Fruit fly (Drosophila melanogaster) whole organism, embryonic: Measurements from ENCODE around the gene Tlk.

Source experiments
- CG10209 ChIP-seq: fragments of 200-800 bp; sonication (Bioruptor generic); optimal IDR thresholded peaks from 3 replicates; lab custom pipeline; 2017; ENCODE audit warnings: missing biosample characterization, mild to moderate bottlenecking, missing genetic modification characterization, missing genetic modification reagents
- CG1024 ChIP-seq: fragments of 200-800 bp; sonication (Bioruptor generic); IDR thresholded peaks from 2 replicates; pipeline ENCODE4 v1.3.6; 2022; ENCODE audit warnings: missing biosample characterization, missing genetic modification characterization
- CG10274 ChIP-seq: fragments of 200-800 bp; sonication (Bioruptor generic); optimal IDR thresholded peaks from 3 replicates; lab custom pipeline; 2017; ENCODE audit warnings: missing biosample characterization, mild to moderate bottlenecking, missing genetic modification characterization
- CG11398 ChIP-seq: fragments of 200-800 bp; sonication (Bioruptor generic); optimal IDR thresholded peaks from 2 replicates; lab custom pipeline; 2016; ENCODE audit warnings: missing biosample characterization, missing genetic modification characterization
- CG12659 ChIP-seq: fragments of 200-800 bp; sonication (Bioruptor generic); optimal IDR thresholded peaks from 3 replicates; lab custom pipeline; 2017; ENCODE audit warnings: mild to moderate bottlenecking, missing biosample characterization, missing genetic modification reagents, missing genetic modification characterization
- CG13894 ChIP-seq: fragments of 200-800 bp; sonication (Bioruptor generic); optimal IDR thresholded peaks from 3 replicates; lab custom pipeline; 2018; ENCODE audit warnings: missing biosample characterization, mild to moderate bottlenecking, missing genetic modification characterization, moderate library complexity
- CG18764 ChIP-seq: fragments of 200-800 bp; sonication (Bioruptor generic); optimal IDR thresholded peaks from 3 replicates; lab custom pipeline; 2016; ENCODE audit warnings: missing biosample characterization, missing genetic modification characterization
- CG2129 ChIP-seq: fragments of 200-800 bp; sonication (Bioruptor generic); IDR thresholded peaks from 2 replicates; pipeline ENCODE4 v1.3.6; 2022; ENCODE audit warnings: missing biosample characterization, missing genetic modification characterization; ENCODE audit not compliant: partially characterized antibody
- CG2202 ChIP-seq: fragments of 200-800 bp; sonication (Bioruptor generic); optimal IDR thresholded peaks from 2 replicates; lab custom pipeline; 2018; ENCODE audit warnings: missing biosample characterization, mild to moderate bottlenecking, missing genetic modification characterization
- CG30020 ChIP-seq: fragments of 200-800 bp; optimal IDR thresholded peaks from 2 replicates; lab custom pipeline; 2019; ENCODE audit warnings: missing biosample characterization, mild to moderate bottlenecking, missing genetic modification characterization, moderate library complexity
- CG31224 ChIP-seq: fragments of 200-800 bp; sonication (Bioruptor generic); IDR thresholded peaks from 2 replicates; pipeline ENCODE4 v1.3.6; 2022; ENCODE audit warnings: missing biosample characterization, missing genetic modification characterization
- CG31388 ChIP-seq: fragments of 200-800 bp; sonication (Bioruptor generic); optimal IDR thresholded peaks from 2 replicates; lab custom pipeline; 2016; ENCODE audit warnings: missing biosample characterization, missing genetic modification characterization
- CG33213 ChIP-seq: fragments of 200-800 bp; sonication (Bioruptor generic); optimal IDR thresholded peaks from 3 replicates; lab custom pipeline; 2016; ENCODE audit warnings: missing biosample characterization, missing genetic modification characterization
- CG3838 ChIP-seq: fragments of 200-800 bp; sonication (Bioruptor generic); optimal IDR thresholded peaks from 3 replicates; lab custom pipeline; 2016; ENCODE audit warnings: missing biosample characterization, missing genetic modification characterization
- CG4820 ChIP-seq: fragments of 200-800 bp; sonication (Bioruptor generic); optimal IDR thresholded peaks from 3 replicates; lab custom pipeline; 2016; ENCODE audit warnings: missing biosample characterization, missing genetic modification characterization
- CG7987 ChIP-seq: fragments of 200-800 bp; sonication (Bioruptor generic); optimal IDR thresholded peaks from 2 replicates; lab custom pipeline; 2018; ENCODE audit warnings: missing biosample characterization, mild to moderate bottlenecking, missing genetic modification characterization, moderate library complexity
- CHES-1-like ChIP-seq: fragments of 200-800 bp; sonication (Bioruptor generic); optimal IDR thresholded peaks from 2 replicates; lab custom pipeline; 2016; ENCODE audit warnings: missing biosample characterization, missing genetic modification characterization
- CTCF ChIP-seq: fragments of 200-800 bp; sonication (Bioruptor generic); optimal IDR thresholded peaks from 2 replicates; lab custom pipeline; 2017; ENCODE audit warnings: missing biosample characterization, mild to moderate bottlenecking, missing genetic modification characterization, moderate library complexity
- D ChIP-seq, 2 experiments: fragments of 200-800 bp in 1 of 2; fragments of >200 bp in 1 of 2; sonication (Bioruptor generic) in 1 of 2; optimal IDR thresholded peaks; 2 replicates in 1 of 2; 3 replicates in 1 of 2; lab custom pipeline; 2017; ENCODE audit warnings: mild to moderate bottlenecking in 1 of 2, missing biosample characterization in 1 of 2, missing genetic modification characterization in 1 of 2, missing genetic modification reagents in 1 of 2
- Dll ChIP-seq: fragments of 200-800 bp; sonication (Bioruptor generic); IDR thresholded peaks from 4 replicates; pipeline ENCODE4 v1.3.6; 2022; ENCODE audit warnings: missing biosample characterization, missing genetic modification characterization; ENCODE audit not compliant: partially characterized antibody
- E2f1 ChIP-seq: fragments of 200-800 bp; sonication (Bioruptor generic); IDR thresholded peaks from 2 replicates; pipeline ENCODE4 v1.3.6; 2022; ENCODE audit warnings: missing biosample characterization, missing genetic modification characterization
- Gug ChIP-seq: fragments of 200-800 bp; sonication (Bioruptor generic); IDR thresholded peaks from 4 replicates; pipeline ENCODE4 v1.3.6; 2022; ENCODE audit warnings: missing biosample characterization, missing genetic modification characterization
- Hmx ChIP-seq: fragments of 200-800 bp; sonication (Bioruptor generic); optimal IDR thresholded peaks from 2 replicates; lab custom pipeline; 2016; ENCODE audit warnings: missing biosample characterization, missing genetic modification characterization
- Hr51 ChIP-seq, 2 experiments: fragments of 200-800 bp; sonication (Bioruptor generic); optimal IDR thresholded peaks; 2 replicates in 1 of 2; 3 replicates in 1 of 2; lab custom pipeline; 2016 to 2018; ENCODE audit warnings: missing biosample characterization in 2 of 2, missing genetic modification characterization in 2 of 2, mild to moderate bottlenecking in 1 of 2, moderate library complexity in 1 of 2
- Kr ChIP-seq: fragments of 200-800 bp; sonication (Bioruptor generic); optimal IDR thresholded peaks from 2 replicates; lab custom pipeline; 2017; ENCODE audit warnings: missing biosample characterization, mild to moderate bottlenecking, missing genetic modification characterization
- NC2β ChIP-seq: fragments of 200-800 bp; sonication (Bioruptor generic); optimal IDR thresholded peaks from 2 replicates; lab custom pipeline; 2016; ENCODE audit warnings: missing biosample characterization, missing genetic modification characterization
- Sry-β ChIP-seq: fragments of 200-800 bp; sonication (Bioruptor generic); optimal IDR thresholded peaks from 2 replicates; lab custom pipeline; 2018; ENCODE audit warnings: missing biosample characterization, mild to moderate bottlenecking, missing genetic modification characterization, moderate library complexity
- ac ChIP-seq: fragments of 200-800 bp; sonication (Bioruptor generic); optimal IDR thresholded peaks from 3 replicates; lab custom pipeline; 2017; ENCODE audit warnings: missing biosample characterization, mild to moderate bottlenecking, missing genetic modification characterization
- aop ChIP-seq: fragments of 200-800 bp; sonication (Bioruptor generic); IDR thresholded peaks from 2 replicates; pipeline ENCODE4 v1.3.6; 2022; ENCODE audit warnings: missing biosample characterization, missing genetic modification characterization
- ato ChIP-seq: fragments of 200-800 bp; sonication (Bioruptor generic); IDR thresholded peaks from 2 replicates; pipeline ENCODE4 v1.3.6; 2022; ENCODE audit warnings: missing biosample characterization, missing genetic modification characterization; ENCODE audit not compliant: partially characterized antibody
- bbx ChIP-seq: fragments of 200-800 bp; sonication (Bioruptor generic); IDR thresholded peaks from 2 replicates; pipeline ENCODE4 v1.3.6; 2022; ENCODE audit warnings: missing biosample characterization, missing genetic modification characterization; ENCODE audit not compliant: partially characterized antibody
- bowl ChIP-seq: fragments of 200-800 bp; sonication (Bioruptor generic); IDR thresholded peaks from 2 replicates; pipeline ENCODE4 v1.3.6; 2022; ENCODE audit warnings: missing biosample characterization, missing genetic modification characterization
- chif ChIP-seq, 2 experiments: fragments of 200-800 bp; sonication (Bioruptor generic); optimal IDR thresholded peaks; 3 replicates each; lab custom pipeline; 2016; ENCODE audit warnings: missing biosample characterization in 2 of 2, missing genetic modification characterization in 2 of 2
- corto ChIP-seq: fragments of 200-800 bp; sonication (Bioruptor generic); optimal IDR thresholded peaks from 2 replicates; lab custom pipeline; 2016; ENCODE audit warnings: missing biosample characterization, mild to moderate bottlenecking, missing genetic modification characterization, moderate library complexity
- danr ChIP-seq: fragments of 200-800 bp; sonication (Bioruptor generic); IDR thresholded peaks from 2 replicates; pipeline ENCODE4 v1.3.6; 2022; ENCODE audit warnings: missing biosample characterization, missing genetic modification characterization
- gcm2 ChIP-seq: fragments of 200-800 bp; sonication (Bioruptor generic); optimal IDR thresholded peaks from 2 replicates; lab custom pipeline; 2016; ENCODE audit warnings: missing biosample characterization, missing genetic modification characterization
- gsb ChIP-seq: fragments of 200-800 bp; sonication (Bioruptor generic); IDR thresholded peaks from 2 replicates; pipeline ENCODE4 v1.3.6; 2022; ENCODE audit warnings: missing biosample characterization, missing genetic modification characterization
- kay ChIP-seq: fragments of 200-800 bp; sonication (Bioruptor generic); optimal IDR thresholded peaks from 2 replicates; lab custom pipeline; 2016; ENCODE audit warnings: missing biosample characterization, missing genetic modification characterization
- lmd ChIP-seq: fragments of 200-800 bp; sonication (Bioruptor generic); IDR thresholded peaks from 2 replicates; pipeline ENCODE4 v1.3.6; 2022; ENCODE audit warnings: missing biosample characterization, missing genetic modification characterization
- lov ChIP-seq, 2 experiments: fragments of 200-800 bp in 1 of 2; fragments of >200 bp in 1 of 2; sonication (Bioruptor generic) in 1 of 2; IDR thresholded peaks in 1 of 2; optimal IDR thresholded peaks in 1 of 2; 2 replicates in 1 of 2; 3 replicates in 1 of 2; pipeline versions ENCODE4 v1.3.6 to Lab custom; 2017 to 2022; ENCODE audit warnings: missing biosample characterization in 1 of 2, missing genetic modification characterization in 1 of 2
- maf-S ChIP-seq: fragments of 200-800 bp; sonication (Bioruptor generic); optimal IDR thresholded peaks from 2 replicates; lab custom pipeline; 2016; ENCODE audit warnings: missing biosample characterization, missing genetic modification characterization
- nerfin-2 ChIP-seq: fragments of 200-800 bp; sonication (Bioruptor generic); IDR thresholded peaks from 2 replicates; pipeline ENCODE4 v1.3.6; 2022; ENCODE audit warnings: missing biosample characterization, missing genetic modification characterization; ENCODE audit not compliant: partially characterized antibody
- pb ChIP-seq: fragments of 200-800 bp; sonication (Bioruptor generic); optimal IDR thresholded peaks from 3 replicates; lab custom pipeline; 2016; ENCODE audit warnings: missing biosample characterization, missing genetic modification characterization
- pfk ChIP-seq: fragments of 200-800 bp; sonication (Bioruptor generic); optimal IDR thresholded peaks from 2 replicates; lab custom pipeline; 2018; ENCODE audit warnings: missing biosample characterization, mild to moderate bottlenecking, missing genetic modification characterization, moderate library complexity
- slou ChIP-seq: fragments of 200-800 bp; sonication (Bioruptor generic); optimal IDR thresholded peaks from 3 replicates; lab custom pipeline; 2016; ENCODE audit warnings: missing biosample characterization, missing genetic modification characterization
- so ChIP-seq: fragments of 200-800 bp; sonication (Bioruptor generic); IDR thresholded peaks from 3 replicates; pipeline ENCODE4 v1.3.6; 2022; ENCODE audit warnings: missing biosample characterization, missing genetic modification characterization
- ssp ChIP-seq: fragments of 200-800 bp; sonication (Bioruptor generic); IDR thresholded peaks from 2 replicates; pipeline ENCODE4 v1.3.6; 2022; ENCODE audit warnings: missing biosample characterization, missing genetic modification characterization
- tgo ChIP-seq: fragments of 200-800 bp; sonication (Bioruptor generic); IDR thresholded peaks from 3 replicates; pipeline ENCODE4 v1.3.6; 2022; ENCODE audit warnings: missing biosample characterization, missing genetic modification characterization
- toy ChIP-seq: fragments of 200-800 bp; sonication (Bioruptor generic); IDR thresholded peaks from 2 replicates; pipeline ENCODE4 v1.3.6; 2022; ENCODE audit warnings: missing biosample characterization, missing genetic modification characterization
- unpg ChIP-seq: fragments of 200-800 bp; sonication (Bioruptor generic); optimal IDR thresholded peaks from 3 replicates; lab custom pipeline; 2018; ENCODE audit warnings: missing biosample characterization, mild to moderate bottlenecking, missing genetic modification characterization, moderate library complexity

The Tlk gene

dm6 chrX:3748248-3748647 is 28.4 kb downstream of the Tlk start (continued):
- TF ChIP-seq bowl (GFP tag; lab: Robert Waterston, UW) = no peak
- peak; percentile 70 for TF ChIP-seq CG10209 (GFP tag; lab: Kevin White, UChicago)
- no peak for TF ChIP-seq ac (GFP tag; lab: Kevin White, UChicago)
- TF ChIP-seq corto (GFP tag; lab: Kevin White, UChicago) = peak; percentile 81
- TF ChIP-seq so (GFP tag; lab: Robert Waterston, UW) = peak; percentile 64
- peak; percentile 65; the same call in 2 of the 3 replicates for TF ChIP-seq tgo (GFP tag; lab: Robert Waterston, UW)
- TF ChIP-seq NC2β (GFP tag; lab: Kevin White, UChicago) = no peak
- TF ChIP-seq D (optimal IDR thresholded peaks at IDR 0.05; lab: Kevin White, UChicago) = no peak
- TF ChIP-seq D (GFP tag; optimal IDR thresholded peaks at IDR 0.05; lab: Kevin White, UChicago) = peak; percentile 59
- no peak for TF ChIP-seq CG1024 (GFP tag; lab: Robert Waterston, UW)
- TF ChIP-seq Gug (GFP tag; lab: Robert Waterston, UW) = no peak
- no peak for TF ChIP-seq CG13894
- TF ChIP-seq slou (GFP tag; lab: Kevin White, UChicago) = peak; percentile 59
- TF ChIP-seq ato (GFP tag; lab: Robert Waterston, UW) = no peak
- no peak for TF ChIP-seq CHES-1-like (GFP tag; lab: Kevin White, UChicago)
- TF ChIP-seq CG3838 = no peak
- TF ChIP-seq CTCF = no peak
- TF ChIP-seq Hmx (GFP tag; lab: Kevin White, UChicago) = no peak
- no peak for TF ChIP-seq pfk (GFP tag; lab: Kevin White, UChicago)
- TF ChIP-seq CG10274 (GFP tag; lab: Kevin White, UChicago) = peak; percentile 34
- no peak for TF ChIP-seq CG31388
- TF ChIP-seq unpg = peak; percentile 74
- TF ChIP-seq danr (GFP tag; lab: Robert Waterston, UW) = peak; percentile 28; the same call in 1 of the 2 replicates
- peak; percentile 42 for TF ChIP-seq ssp (GFP tag; lab: Robert Waterston, UW)
- peak; percentile 74 for TF ChIP-seq CG12659 (GFP tag; lab: Kevin White, UChicago)
- TF ChIP-seq CG4820 (GFP tag; lab: Kevin White, UChicago) = peak; percentile 43
- no peak for TF ChIP-seq toy
- peak; percentile 69 for TF ChIP-seq lmd (GFP tag; lab: Robert Waterston, UW)
- TF ChIP-seq bbx (GFP tag; lab: Robert Waterston, UW) = no peak
- peak; percentile 16 for TF ChIP-seq kay (GFP tag; lab: Kevin White, UChicago)
- TF ChIP-seq CG30020 = no peak
- no peak for TF ChIP-seq CG2129 (GFP tag; lab: Robert Waterston, UW)
- TF ChIP-seq aop = no peak
- peak in 1 of 2 experiments; percentile 21 for TF ChIP-seq chif (GFP tag; optimal IDR thresholded peaks at IDR 0.05; lab: Kevin White, UChicago)
- TF ChIP-seq gsb = 0 out of 2 replicates have a peak, but pooled peaks have one; percentile 27
- TF ChIP-seq CG31224 = peak; percentile 19; the same call in 1 of the 2 replicates
- TF ChIP-seq CG33213 (GFP tag; lab: Kevin White, UChicago) = no peak
- no peak for TF ChIP-seq Sry-β (GFP tag; lab: Kevin White, UChicago)
- no peak for TF ChIP-seq Dll (GFP tag; lab: Robert Waterston, UW)
- no peak for TF ChIP-seq lov (optimal IDR thresholded peaks at IDR 0.05; lab: Kevin White, UChicago)
- TF ChIP-seq lov (GFP tag; IDR thresholded peaks at IDR 0.05; lab: Robert Waterston, UW) = no peak
- TF ChIP-seq CG2202 (tag; lab: Kevin White, UChicago) = no peak
- no peak for TF ChIP-seq CG11398 (GFP tag; lab: Kevin White, UChicago)
- peak; percentile 47; the same call in 1 of the 2 replicates for TF ChIP-seq E2f1
- TF ChIP-seq gcm2 = no peak
- TF ChIP-seq CG18764 (GFP tag; lab: Kevin White, UChicago) = no peak
- TF ChIP-seq CG7987 (GFP tag; lab: Kevin White, UChicago) = no peak
- no peak for TF ChIP-seq nerfin-2 (GFP tag; lab: Robert Waterston, UW)
- no peak for TF ChIP-seq maf-S (GFP tag; lab: Kevin White, UChicago)
- peak in 1 of 2 experiments; percentile 82 for TF ChIP-seq Hr51 (GFP tag; optimal IDR thresholded peaks at IDR 0.05; lab: Kevin White, UChicago)
- no peak for TF ChIP-seq Kr (GFP tag; lab: Kevin White, UChicago)
- TF ChIP-seq pb (GFP tag; lab: Kevin White, UChicago) = no peak
